ENCODE assay signal across 2 fruit fly cellular contexts in the genomic region with DNA sequence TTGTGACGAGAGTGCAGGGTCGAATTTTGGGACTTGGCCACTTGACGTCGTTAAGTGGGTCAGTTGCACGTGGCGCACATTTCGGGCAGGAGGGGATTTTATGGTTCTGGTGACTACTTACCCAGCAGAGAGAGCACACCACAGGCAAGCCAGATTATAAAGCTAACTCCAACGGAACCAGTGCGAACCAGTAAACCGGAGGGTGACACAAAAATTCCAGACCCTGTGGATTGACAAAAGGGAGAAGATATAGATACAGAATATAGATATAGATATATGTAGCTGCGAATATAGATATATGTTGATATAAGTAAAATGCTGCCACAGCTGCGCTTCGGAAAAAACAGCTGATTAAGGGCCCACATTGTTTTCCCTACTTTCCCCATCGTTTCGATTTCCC.
A peak's percentile ranks its signal among the peaks of the same experiment; 100 is the strongest.
TF ChIP-seq lines count a peak whose summit lies in the region.

No protein-coding gene starts in this region.

- no peak for TF ChIP-seq CTCF in whole organism, embryonic (GFP tag; optimal IDR thresholded peaks at IDR 0.05; lab: Kevin White, UChicago)

TF ChIP-seq in whole organism, adult, 20 proteins besides CTCF, POLR2A, EP300 and RAD21:
- TF ChIP-seq kay (GFP tag; lab: Kevin White, UChicago; ENCODE audit: borderline replicate concordance), result peak; percentile 30
- TF ChIP-seq Mnt (GFP tag; optimal IDR thresholded peaks at IDR 0.05; lab: Kevin White, UChicago), result peak; percentile 22
- TF ChIP-seq CG33017 (tag; optimal IDR thresholded peaks at IDR 0.05; lab: Kevin White, UChicago), result no peak

TF ChIP-seq in whole organism, embryonic, 481 proteins besides CTCF, POLR2A, EP300 and RAD21:
- TF ChIP-seq hkb (optimal IDR thresholded peaks at IDR 0.05; lab: Kevin White, UChicago), result no peak
- no peak for TF ChIP-seq hkb (GFP tag; IDR thresholded peaks at IDR 0.05; lab: Robert Waterston, UW)
- TF ChIP-seq CG18262 (tag; optimal IDR thresholded peaks at IDR 0.05; lab: Kevin White, UChicago), result no peak
- TF ChIP-seq sens (GFP tag; lab: Kevin White, UChicago), result peak; percentile 55
- TF ChIP-seq CG12155 (GFP tag; optimal IDR thresholded peaks at IDR 0.05; lab: Kevin White, UChicago), result no peak
- TF ChIP-seq Ssrp (tag; optimal IDR thresholded peaks at IDR 0.05; lab: Kevin White, UChicago), result no peak
- no peak for TF ChIP-seq mld (GFP tag; IDR thresholded peaks at IDR 0.05; lab: Robert Waterston, UW; ENCODE audit: partially characterized antibody)
- TF ChIP-seq ac (GFP tag; optimal IDR thresholded peaks at IDR 0.05; lab: Kevin White, UChicago), result no peak
- TF ChIP-seq Drgx (GFP tag; IDR thresholded peaks at IDR 0.05; lab: Robert Waterston, UW), result 0 out of 2 replicates have a peak, but pooled peaks have one; percentile 1
- TF ChIP-seq crp (GFP tag; optimal IDR thresholded peaks at IDR 0.05; lab: Kevin White, UChicago), result peak in 1 of 2 experiments; percentile 31
- no peak for TF ChIP-seq lbe (GFP tag; optimal IDR thresholded peaks at IDR 0.05; lab: Kevin White, UChicago)
- TF ChIP-seq CG4820 (GFP tag; optimal IDR thresholded peaks at IDR 0.05; lab: Kevin White, UChicago), result no peak
- TF ChIP-seq CG7839 (tag; optimal IDR thresholded peaks at IDR 0.05; lab: Kevin White, UChicago), result no peak
- TF ChIP-seq aop (GFP tag; IDR thresholded peaks at IDR 0.05; lab: Robert Waterston, UW), result no peak
- no peak for TF ChIP-seq CG9727 (GFP tag; optimal IDR thresholded peaks at IDR 0.05; lab: Kevin White, UChicago)
- no peak for TF ChIP-seq tio (GFP tag; optimal IDR thresholded peaks at IDR 0.05; lab: Kevin White, UChicago)
- no peak for TF ChIP-seq Bdp1 (GFP tag; optimal IDR thresholded peaks at IDR 0.05; lab: Kevin White, UChicago)
- TF ChIP-seq CG1792 (GFP tag; optimal IDR thresholded peaks at IDR 0.05; lab: Kevin White, UChicago), result no peak
- TF ChIP-seq gcm2 (GFP tag; optimal IDR thresholded peaks at IDR 0.05; lab: Kevin White, UChicago), result no peak
- no peak for TF ChIP-seq gt (GFP tag; IDR thresholded peaks at IDR 0.05; lab: Robert Waterston, UW)
- TF ChIP-seq CG18599 (GFP tag; optimal IDR thresholded peaks at IDR 0.05; lab: Kevin White, UChicago), result no peak
- TF ChIP-seq CG13624 (GFP tag; optimal IDR thresholded peaks at IDR 0.05; lab: Kevin White, UChicago), result no peak
- TF ChIP-seq Gsc (GFP tag; IDR thresholded peaks at IDR 0.05; lab: Robert Waterston, UW), result no peak
- TF ChIP-seq insv (GFP tag; optimal IDR thresholded peaks at IDR 0.05; lab: Kevin White, UChicago), result no peak
- TF ChIP-seq CG15514 (GFP tag; optimal IDR thresholded peaks at IDR 0.05; lab: Kevin White, UChicago), result peak; percentile 96
- no peak for TF ChIP-seq Hr3 (GFP tag; optimal IDR thresholded peaks at IDR 0.05; lab: Kevin White, UChicago)
- TF ChIP-seq CG12769 (tag; optimal IDR thresholded peaks at IDR 0.05; lab: Kevin White, UChicago), result peak; percentile 29
- no peak for TF ChIP-seq Lim3 (GFP tag; IDR thresholded peaks at IDR 0.05; lab: Robert Waterston, UW)
- no peak for TF ChIP-seq NFAT (GFP tag; IDR thresholded peaks at IDR 0.05; lab: Robert Waterston, UW)
- TF ChIP-seq Sry-δ (GFP tag; optimal IDR thresholded peaks at IDR 0.05; lab: Kevin White, UChicago), result no peak
- no peak for TF ChIP-seq ATbp (GFP tag; optimal IDR thresholded peaks at IDR 0.05; lab: Kevin White, UChicago)
- no peak for TF ChIP-seq CG13296 (GFP tag; optimal IDR thresholded peaks at IDR 0.05; lab: Kevin White, UChicago)
- TF ChIP-seq lilli (GFP tag; optimal IDR thresholded peaks at IDR 0.05; lab: Kevin White, UChicago), result no peak
- no peak for TF ChIP-seq CG10543 (GFP tag; optimal IDR thresholded peaks at IDR 0.05; lab: Kevin White, UChicago)
- TF ChIP-seq CG2889 (GFP tag; IDR thresholded peaks at IDR 0.05; lab: Robert Waterston, UW), result no peak
- peak; percentile 89 for TF ChIP-seq CG13894 (tag; optimal IDR thresholded peaks at IDR 0.05; lab: Kevin White, UChicago)
- no peak for TF ChIP-seq CG13775 (GFP tag; optimal IDR thresholded peaks at IDR 0.05; lab: Kevin White, UChicago)

Comparison
In these comparisons a context has a peak if more than half of its experiments do, and no peak if none do; other contexts are left out.
1. Of the 1 proteins assayed by ChIP-seq in both whole organism, embryonic and whole organism, adult: peak only in whole organism, embryonic: none; only in whole organism, adult: kay; in both: none; in neither: 0.